Worm (Caenorhabditis elegans): Measurements from ENCODE around the gene nhr-258.
A peak's percentile ranks its signal among the peaks of the same experiment; 100 is the strongest.

The nhr-258 gene

ce11 chrIV:8040610-8041317 lies 4.0 kb upstream of the nhr-258 start:
- TF ChIP-seq nhr-77 (tag; optimal IDR thresholded peaks at IDR 0.05): no peak
- no peak for TF ChIP-seq R02D3.7 (tag; optimal IDR thresholded peaks at IDR 0.05)
- peak; percentile 3 for TF ChIP-seq egl-5 (tag; optimal IDR thresholded peaks at IDR 0.05)
- peak; percentile 75 for TF ChIP-seq elt-1 (tag; optimal IDR thresholded peaks at IDR 0.05)
- peak; percentile 68 for TF ChIP-seq hmg-11 (tag; optimal IDR thresholded peaks at IDR 0.05)
- peak; percentile 62 for TF ChIP-seq nfya-1 (tag; optimal IDR thresholded peaks at IDR 0.05; ENCODE audit: insufficient read depth)
- TF ChIP-seq fkh-10 (GFP tag; optimal IDR thresholded peaks at IDR 0.05): peak; percentile 95

- TF ChIP-seq egl-5 (tag; optimal IDR thresholded peaks at IDR 0.05) (no peak), lin-15B (tag; optimal IDR thresholded peaks at IDR 0.05) (no peak), ztf-11 (tag; optimal IDR thresholded peaks at IDR 0.05) (no peak), tbx-2 (tag; optimal IDR thresholded peaks at IDR 0.05) (no peak), nhr-67 (tag; optimal IDR thresholded peaks at IDR 0.05) (no peak), fos-1 (tag; optimal IDR thresholded peaks at IDR 0.05) (no peak), elt-1 (tag; optimal IDR thresholded peaks at IDR 0.05) (peak; percentile 26), ceh-9 (tag; optimal IDR thresholded peaks at IDR 0.05) (no peak), skn-1 (tag; optimal IDR thresholded peaks at IDR 0.05) (no peak), ZK546.5 (tag; optimal IDR thresholded peaks at IDR 0.05) (no peak), nfya-1 (tag; optimal IDR thresholded peaks at IDR 0.05; ENCODE audit: insufficient read depth) (peak; percentile 32), nhr-11 (tag; optimal IDR thresholded peaks at IDR 0.05) (no peak), hmg-11 (tag; optimal IDR thresholded peaks at IDR 0.05) (no peak), ceh-82 (tag; optimal IDR thresholded peaks at IDR 0.05) (no peak), R02D3.7 (tag; optimal IDR thresholded peaks at IDR 0.05) (no peak), elt-3 (tag; optimal IDR thresholded peaks at IDR 0.05) (peak in 1 of 3 experiments; percentile 65), ama-1 (optimal IDR thresholded peaks at IDR 0.05) (no peak), ceh-16 (tag; optimal IDR thresholded peaks at IDR 0.05) (no peak), nhr-25 (tag; optimal IDR thresholded peaks at IDR 0.05) (peak; percentile 89), nhr-23 (tag; optimal IDR thresholded peaks at IDR 0.05) (no peak), nhr-12 (tag; optimal IDR thresholded peaks at IDR 0.05) (no peak), nhr-28 (tag; optimal IDR thresholded peaks at IDR 0.05) (no peak)
Measured at ce11 chrIV:8042005-8042404, 2.7 kb upstream of the nhr-258 start.

- no peak for TF ChIP-seq R02D3.7 (tag; optimal IDR thresholded peaks at IDR 0.05)
- no peak for TF ChIP-seq nhr-67 (tag; optimal IDR thresholded peaks at IDR 0.05)
- TF ChIP-seq daf-12 (tag; optimal IDR thresholded peaks at IDR 0.05): no peak
- no peak for TF ChIP-seq tbx-2 (tag; optimal IDR thresholded peaks at IDR 0.05)
- no peak for TF ChIP-seq lin-15B (tag; optimal IDR thresholded peaks at IDR 0.05)
- no peak for TF ChIP-seq nhr-12 (tag; optimal IDR thresholded peaks at IDR 0.05)
Measured at ce11 chrIV:8042897-8043296, 1.8 kb upstream of the nhr-258 start.

ce11 chrIV:8043722-8044121 lies 1.0 kb upstream of the nhr-258 start:
- TF ChIP-seq zag-1 (tag; optimal IDR thresholded peaks at IDR 0.05): no peak
- TF ChIP-seq elt-3 (tag; optimal IDR thresholded peaks at IDR 0.05): peak in 1 of 3 experiments; percentile 30
- no peak for TF ChIP-seq egl-5 (tag; optimal IDR thresholded peaks at IDR 0.05)
- TF ChIP-seq ceh-9 (tag; optimal IDR thresholded peaks at IDR 0.05): no peak
- TF ChIP-seq pha-4 (tag; optimal IDR thresholded peaks at IDR 0.05): no peak
- TF ChIP-seq nhr-23 (tag; optimal IDR thresholded peaks at IDR 0.05): no peak
- TF ChIP-seq nhr-43 (tag; optimal IDR thresholded peaks at IDR 0.05; ENCODE audit: poor library complexity, severe bottlenecking): peak; percentile 47

- TF ChIP-seq nhr-23 (tag; optimal IDR thresholded peaks at IDR 0.05) (no peak), ztf-11 (tag; optimal IDR thresholded peaks at IDR 0.05) (no peak), nhr-11 (tag; optimal IDR thresholded peaks at IDR 0.05) (no peak), lin-39 (tag; optimal IDR thresholded peaks at IDR 0.05) (no peak), ceh-82 (tag; optimal IDR thresholded peaks at IDR 0.05) (no peak), lin-15B (tag; optimal IDR thresholded peaks at IDR 0.05) (no peak), mdl-1 (tag; optimal IDR thresholded peaks at IDR 0.05) (no peak), nhr-76 (tag; optimal IDR thresholded peaks at IDR 0.05) (no peak), eor-1 (tag; optimal IDR thresholded peaks at IDR 0.05) (no peak)
Measured at ce11 chrIV:8048083-8048482, 3.3 kb downstream of the nhr-258 start.
